Worm (Caenorhabditis elegans) whole organism, L2 larva: Measurements from ENCODE around the gene K02E7.7.
"Not testable (repeated sequence)": the region's sequence is repeated elsewhere in the genome, so short reads cannot be mapped to it uniquely, and the experiment has no call there.

ENCODE experiments used
- C34F6.9 ChIP-seq: fragments of 150-350 bp; optimal IDR thresholded peaks from 2 replicates; lab custom pipeline; 2014; ENCODE audit warnings: missing biosample characterization, missing genetic modification characterization
- F13H6.1 ChIP-seq: sonication (generic microtip); optimal IDR thresholded peaks from 2 replicates; lab custom pipeline; 2016; ENCODE audit warnings: missing genetic modification characterization, missing compliant biosample characterization
- Y55F3AM.14 ChIP-seq: fragments of 200-800 bp; sonication (Bioruptor generic); optimal IDR thresholded peaks from 2 replicates; lab custom pipeline; 2018; ENCODE audit warnings: mild to moderate bottlenecking, missing genetic modification characterization, missing compliant biosample characterization
- ZK546.5 ChIP-seq: sonication (generic microtip); optimal IDR thresholded peaks from 2 replicates; lab custom pipeline; 2017; ENCODE audit warnings: missing biosample characterization, missing genetic modification characterization
- alr-1 ChIP-seq: fragments of 150-350 bp; optimal IDR thresholded peaks from 2 replicates; lab custom pipeline; 2014; ENCODE audit warnings: missing biosample characterization, missing genetic modification characterization
- aly-2 ChIP-seq: fragments of 150-350 bp; optimal IDR thresholded peaks from 2 replicates; lab custom pipeline; 2014; ENCODE audit warnings: missing biosample characterization, missing genetic modification characterization
- ama-1 ChIP-seq: fragments of 150-350 bp; optimal IDR thresholded peaks from 2 replicates; lab custom pipeline; 2018; ENCODE audit warnings: inconsistent platforms
- blmp-1 ChIP-seq: sonication (generic microtip); optimal IDR thresholded peaks from 2 replicates; lab custom pipeline; 2017; ENCODE audit warnings: missing genetic modification characterization, mild to moderate bottlenecking, missing compliant biosample characterization, antibody characterized with exemption, moderate library complexity; ENCODE audit not compliant: insufficient read depth
- ceh-16 ChIP-seq: fragments of 150-350 bp; optimal IDR thresholded peaks from 2 replicates; lab custom pipeline; 2014; ENCODE audit warnings: missing biosample characterization, missing genetic modification characterization
- crh-2 ChIP-seq: sonication (generic microtip); optimal IDR thresholded peaks from 2 replicates; lab custom pipeline; 2017; ENCODE audit warnings: missing biosample characterization, missing genetic modification characterization
- dmd-4 ChIP-seq: sonication (generic microtip); optimal IDR thresholded peaks from 2 replicates; lab custom pipeline; 2017; ENCODE audit warnings: missing biosample characterization, missing genetic modification characterization
- egl-27 ChIP-seq: sonication (generic microtip); optimal IDR thresholded peaks from 3 replicates; lab custom pipeline; 2017; ENCODE audit warnings: missing biosample characterization, missing genetic modification reagents, missing genetic modification characterization
- elt-1 ChIP-seq: fragments of 150-350 bp; optimal IDR thresholded peaks from 2 replicates; lab custom pipeline; 2014; ENCODE audit warnings: missing biosample characterization, missing genetic modification characterization
- elt-3 ChIP-seq: sonication (generic microtip); optimal IDR thresholded peaks from 2 replicates; lab custom pipeline; 2017; ENCODE audit warnings: missing biosample characterization, missing genetic modification characterization
- fos-1 ChIP-seq: fragments of 150-350 bp; optimal IDR thresholded peaks from 2 replicates; lab custom pipeline; 2014; ENCODE audit warnings: missing biosample characterization, missing genetic modification characterization
- gmeb-1 ChIP-seq: fragments of 150-350 bp; optimal IDR thresholded peaks from 2 replicates; lab custom pipeline; 2014; ENCODE audit warnings: missing biosample characterization, missing genetic modification characterization
- lin-39 ChIP-seq: fragments of 150-350 bp; optimal IDR thresholded peaks from 2 replicates; lab custom pipeline; 2014; ENCODE audit warnings: missing biosample characterization, missing genetic modification reagents, missing genetic modification characterization
- lsy-2 ChIP-seq, 2 experiments: fragments of 150-350 bp in 1 of 2; sonication (generic microtip) in 1 of 2; optimal IDR thresholded peaks; 2 replicates each; lab custom pipeline; 2014 to 2017; ENCODE audit warnings: missing biosample characterization in 2 of 2, missing genetic modification characterization in 2 of 2
- mab-5 ChIP-seq: fragments of 150-350 bp; optimal IDR thresholded peaks from 2 replicates; lab custom pipeline; 2014; ENCODE audit warnings: missing biosample characterization, missing genetic modification characterization
- mbf-1 ChIP-seq: sonication (generic microtip); optimal IDR thresholded peaks from 2 replicates; lab custom pipeline; 2017; ENCODE audit warnings: missing biosample characterization, missing genetic modification characterization
- nhr-10 ChIP-seq: sonication (generic microtip); optimal IDR thresholded peaks from 2 replicates; lab custom pipeline; 2017; ENCODE audit warnings: missing biosample characterization, missing genetic modification characterization
- nhr-129 ChIP-seq: fragments of 150-350 bp; optimal IDR thresholded peaks from 2 replicates; lab custom pipeline; 2014; ENCODE audit warnings: missing biosample characterization, missing genetic modification characterization
- nhr-237 ChIP-seq: fragments of 150-350 bp; optimal IDR thresholded peaks from 2 replicates; lab custom pipeline; 2014; ENCODE audit warnings: missing biosample characterization, missing genetic modification characterization
- nhr-25 ChIP-seq: fragments of 150-350 bp; sonication (generic microtip); optimal IDR thresholded peaks from 3 replicates; lab custom pipeline; 2014; ENCODE audit warnings: missing biosample characterization, missing genetic modification characterization
- nhr-6 ChIP-seq: fragments of 150-350 bp; optimal IDR thresholded peaks from 2 replicates; lab custom pipeline; 2014; ENCODE audit warnings: missing biosample characterization, missing genetic modification characterization
- nhr-77 ChIP-seq: fragments of 150-350 bp; optimal IDR thresholded peaks from 2 replicates; lab custom pipeline; 2014; ENCODE audit warnings: missing biosample characterization, missing genetic modification characterization
- skn-1 ChIP-seq: sonication (generic microtip); optimal IDR thresholded peaks from 2 replicates; lab custom pipeline; 2017; ENCODE audit warnings: missing biosample characterization, missing genetic modification characterization
- sma-9 ChIP-seq, 2 experiments: fragments of 150-350 bp in 1 of 2; sonication (generic microtip) in 1 of 2; optimal IDR thresholded peaks; 2 replicates each; lab custom pipeline; 2014 to 2016; ENCODE audit warnings: missing genetic modification characterization in 2 of 2, mild to moderate bottlenecking in 1 of 2, missing biosample characterization in 1 of 2, missing compliant biosample characterization in 1 of 2, missing genetic modification reagents in 1 of 2, moderate library complexity in 1 of 2
- unc-39 ChIP-seq: fragments of 150-350 bp; optimal IDR thresholded peaks from 2 replicates; lab custom pipeline; 2014; ENCODE audit warnings: missing biosample characterization, missing genetic modification characterization
- unc-55 ChIP-seq: fragments of 150-350 bp; sonication (generic microtip); optimal IDR thresholded peaks from 3 replicates; lab custom pipeline; 2014; ENCODE audit warnings: missing biosample characterization, missing genetic modification reagents, missing genetic modification characterization
- unc-62 ChIP-seq: fragments of 150-350 bp; optimal IDR thresholded peaks from 2 replicates; lab custom pipeline; 2014; ENCODE audit warnings: missing biosample characterization, missing genetic modification reagents, missing genetic modification characterization
- zag-1 ChIP-seq: fragments of 150-350 bp; optimal IDR thresholded peaks from 2 replicates; lab custom pipeline; 2014; ENCODE audit warnings: missing biosample characterization, missing genetic modification characterization
- ztf-11 ChIP-seq: sonication (generic microtip); optimal IDR thresholded peaks from 2 replicates; lab custom pipeline; 2017; ENCODE audit warnings: missing biosample characterization, missing genetic modification characterization

The K02E7.7 gene

ce11 chrII:1054724-1055123 is at the start of gene K02E7.7:
K02E7.7 (plus strand) TSS chrII:1055024.
- TF ChIP-seq nhr-10 (tag; lab: Kevin White, UChicago); ama-1 (lab: Kevin White, UChicago); F13H6.1 (tag; lab: Kevin White, UChicago): not testable (repeated sequence)

ce11 chrII:1006375-1006774 is 48.4 kb upstream of the K02E7.7 start, which contains the start of gene F45D11.14:
F45D11.14 (minus strand) TSS chrII:1006475.
- TF ChIP-seq elt-3 (tag; lab: Kevin White, UChicago); unc-62 (GFP tag; lab: Kevin White, UChicago); ama-1 (lab: Kevin White, UChicago): not testable (repeated sequence)

ce11 chrII:1024684-1025083 is 30.1 kb upstream of the K02E7.7 start, which contains the start of gene btb-11:
btb-11 (minus strand) TSS chrII:1024784.
- TF ChIP-seq unc-55 (GFP tag; lab: Kevin White, UChicago); nhr-129 (tag; lab: Kevin White, UChicago); sma-9 (GFP tag; optimal IDR thresholded peaks at IDR 0.05; lab: Kevin White, UChicago); sma-9 (tag; optimal IDR thresholded peaks at IDR 0.05; lab: Kevin White, UChicago): not testable (repeated sequence)

ce11 chrII:1026670-1027069 is 28.2 kb upstream of the K02E7.7 start, which contains the start of gene M01D1.12:
M01D1.12 (plus strand) TSS chrII:1026970.
- no peak for TF ChIP-seq blmp-1 (tag; lab: Kevin White, UChicago)
- TF ChIP-seq crh-2: no peak
- no peak for TF ChIP-seq mab-5 (tag; lab: Kevin White, UChicago)
- TF ChIP-seq zag-1: no peak
- TF ChIP-seq nhr-25 (tag; lab: Kevin White, UChicago): no peak
- no peak for TF ChIP-seq elt-3 (tag; lab: Kevin White, UChicago)
- TF ChIP-seq nhr-6 (tag; lab: Kevin White, UChicago): no peak
- TF ChIP-seq alr-1: no peak
- no peak for TF ChIP-seq dmd-4
- no peak for TF ChIP-seq unc-55 (GFP tag; lab: Kevin White, UChicago)
- no peak for TF ChIP-seq ama-1 (lab: Kevin White, UChicago)
- TF ChIP-seq unc-39 (tag; lab: Kevin White, UChicago): no peak
- TF ChIP-seq elt-1 (tag; lab: Kevin White, UChicago): no peak
- TF ChIP-seq nhr-10 (tag; lab: Kevin White, UChicago): no peak
- no peak for TF ChIP-seq C34F6.9
- TF ChIP-seq gmeb-1 (tag; lab: Kevin White, UChicago): no peak
- no peak for TF ChIP-seq nhr-77 (tag; lab: Kevin White, UChicago)
- TF ChIP-seq mbf-1 (tag; lab: Kevin White, UChicago): no peak

- no peak for TF ChIP-seq nhr-237
- TF ChIP-seq fos-1 (tag; lab: Kevin White, UChicago): peak; percentile 23
Observed at ce11 chrII:1028602-1029001, 26.2 kb upstream of the K02E7.7 start, which contains the start of gene math-34. math-34 (plus strand) TSS chrII:1028972.

ce11 chrII:1040464-1040863 is 14.4 kb upstream of the K02E7.7 start, which contains the start of gene fbxb-39:
fbxb-39 (minus strand) TSS chrII:1040564.
- no peak for TF ChIP-seq Y55F3AM.14
- no peak for TF ChIP-seq elt-3 (tag; lab: Kevin White, UChicago)

ce11 chrII:1042227-1042626 is 12.6 kb upstream of the K02E7.7 start, which contains the start of gene fbxb-41:
fbxb-41 (minus strand) TSS chrII:1042327.
- TF ChIP-seq nhr-77 (tag; lab: Kevin White, UChicago) (no peak), aly-2 (no peak), egl-27 (tag; lab: Kevin White, UChicago) (no peak), nhr-10 (tag; lab: Kevin White, UChicago) (no peak), C34F6.9 (no peak), alr-1 (no peak), lin-39 (tag; lab: Kevin White, UChicago) (no peak), ztf-11 (tag; lab: Kevin White, UChicago) (no peak), gmeb-1 (tag; lab: Kevin White, UChicago) (no peak), crh-2 (no peak), unc-62 (GFP tag; lab: Kevin White, UChicago) (no peak), lsy-2 (tag; optimal IDR thresholded peaks at IDR 0.05; lab: Kevin White, UChicago) (no peak), skn-1 (tag; lab: Kevin White, UChicago) (no peak), ceh-16 (tag; lab: Kevin White, UChicago) (no peak), ZK546.5 (tag; lab: Kevin White, UChicago) (no peak)
